Worm (Caenorhabditis elegans) whole organism, midembryonic: ENCODE results near the gene F16G10.9.

ENCODE experiments used
- T22C8.4 ChIP-seq: fragments of 200-800 bp; sonication (Bioruptor generic); IDR thresholded peaks from 2 replicates; pipeline ENCODE4 v1.3.6; 2022; ENCODE audit warnings: missing genetic modification characterization, missing compliant biosample characterization
- cog-1 ChIP-seq: sonication (generic microtip); optimal IDR thresholded peaks from 2 replicates; lab custom pipeline; 2016; ENCODE audit warnings: missing genetic modification characterization, missing compliant biosample characterization
- flt-1 ChIP-seq: fragments of 200-800 bp; sonication (Bioruptor generic); IDR thresholded peaks from 2 replicates; pipeline ENCODE4 v1.3.6; 2022; ENCODE audit warnings: missing genetic modification characterization, missing compliant biosample characterization
- klf-2 ChIP-seq: fragments of 200-800 bp; sonication (Bioruptor generic); conservative IDR thresholded peaks from 2 replicates; pipeline ENCODE4 v1.3.6; 2022; ENCODE audit warnings: missing genetic modification reagents, missing genetic modification characterization, missing compliant biosample characterization
- med-1 ChIP-seq: sonication (generic microtip); optimal IDR thresholded peaks from 2 replicates; lab custom pipeline; 2017; ENCODE audit warnings: missing genetic modification characterization, mild to moderate bottlenecking, missing compliant biosample characterization, antibody characterized with exemption, missing genetic modification reagents; ENCODE audit not compliant: insufficient read depth
- ref-1 ChIP-seq: fragments of 200-800 bp; sonication (Bioruptor generic); conservative IDR thresholded peaks from 2 replicates; pipeline ENCODE4 v1.3.6; 2022; ENCODE audit warnings: missing genetic modification reagents, missing genetic modification characterization, missing compliant biosample characterization
- tab-1 ChIP-seq: fragments of 200-800 bp; sonication (Bioruptor generic); IDR thresholded peaks from 2 replicates; pipeline ENCODE4 v1.3.6; 2022; ENCODE audit warnings: missing genetic modification characterization, missing compliant biosample characterization
- ztf-23 ChIP-seq: fragments of 200-800 bp; sonication (Bioruptor generic); IDR thresholded peaks from 2 replicates; pipeline ENCODE4 v1.3.6; 2022; ENCODE audit warnings: missing genetic modification reagents, missing genetic modification characterization, missing compliant biosample characterization
- ztf-29 ChIP-seq: fragments of 200-800 bp; sonication (Bioruptor generic); IDR thresholded peaks from 2 replicates; pipeline ENCODE4 v1.3.6; 2022; ENCODE audit warnings: missing genetic modification reagents, missing genetic modification characterization, missing compliant biosample characterization

- TF ChIP-seq klf-2 (GFP tag; lab: Robert Waterston, UW) (no peak), flt-1 (GFP tag; lab: Robert Waterston, UW) (no peak), ztf-23 (no peak), T22C8.4 (no peak), tab-1 (GFP tag; lab: Robert Waterston, UW) (no peak), ref-1 (GFP tag; lab: Robert Waterston, UW) (no peak), med-1 (GFP tag; lab: Kevin White, UChicago) (no peak), cog-1 (tag; lab: Kevin White, UChicago) (no peak), ztf-29 (no peak)
Measured at ce11 chrII:2352546-2352945, 32.8 kb downstream of the F16G10.9 start, which contains the start of gene F43C11.10.
